Worm (Caenorhabditis elegans): ENCODE data around the gene W02B12.11.

ce11 chrII:11467541-11467940, 6.1 kb upstream of the W02B12.11 start, which contains the start of gene klp-17:
- no peak for TF ChIP-seq cog-1 (tag; optimal IDR thresholded peaks at IDR 0.05)
- TF ChIP-seq ztf-23 (GFP tag; IDR thresholded peaks at IDR 0.05) = no peak
- TF ChIP-seq tab-1 (GFP tag; IDR thresholded peaks at IDR 0.05) = no peak
- no peak for TF ChIP-seq ref-1 (GFP tag; conservative IDR thresholded peaks at IDR 0.05)
- no peak for TF ChIP-seq med-1 (GFP tag; optimal IDR thresholded peaks at IDR 0.05; ENCODE audit: insufficient read depth)
- TF ChIP-seq klf-2 (GFP tag; conservative IDR thresholded peaks at IDR 0.05) = no peak
- TF ChIP-seq flt-1 (GFP tag; IDR thresholded peaks at IDR 0.05) = no peak

Measured in whole organism, midembryonic.